Worm (Caenorhabditis elegans): ENCODE measurements around the gene pgp-7.

ce11 chrX:10861673-10862072, 8.4 kb downstream of the pgp-7 start:
- TF ChIP-seq dmd-8 (GFP tag; IDR thresholded peaks at IDR 0.05) (no peak), ces-1 (GFP tag; optimal IDR thresholded peaks at IDR 0.05) (no peak), T26A8.4 (GFP tag; IDR thresholded peaks at IDR 0.05) (no peak), nhr-237 (tag; optimal IDR thresholded peaks at IDR 0.05) (no peak), hlh-30 (tag; optimal IDR thresholded peaks at IDR 0.05; ENCODE audit: insufficient read depth) (no peak), ceh-20 (GFP tag; IDR thresholded peaks at IDR 0.05) (no peak), lin-39 (tag; optimal IDR thresholded peaks at IDR 0.05) (no peak), ama-1 (optimal IDR thresholded peaks at IDR 0.05) (no peak), nhr-10 (tag; optimal IDR thresholded peaks at IDR 0.05) (no peak), nhr-76 (tag; optimal IDR thresholded peaks at IDR 0.05) (no peak), unc-39 (tag; optimal IDR thresholded peaks at IDR 0.05) (no peak)

Measured in whole organism, L4 larva.